Fruit fly (Drosophila melanogaster) whole organism, embryonic: Measurements from ENCODE around the gene CG13313.

Experiments
- Bgb ChIP-seq: fragments of 200-800 bp; sonication (Bioruptor generic); IDR thresholded peaks from 2 replicates; pipeline ENCODE4 v1.3.6; 2022; ENCODE audit warnings: missing biosample characterization, missing genetic modification characterization; ENCODE audit not compliant: partially characterized antibody
- CG10147 ChIP-seq: fragments of 200-800 bp; sonication (Bioruptor generic); optimal IDR thresholded peaks from 2 replicates; lab custom pipeline; 2019; ENCODE audit warnings: missing biosample characterization, mild to moderate bottlenecking, missing genetic modification characterization, moderate library complexity
- CG10267 ChIP-seq: fragments of 200-800 bp; sonication (Bioruptor generic); optimal IDR thresholded peaks from 2 replicates; lab custom pipeline; 2018; ENCODE audit warnings: missing biosample characterization, mild to moderate bottlenecking, missing genetic modification characterization, moderate library complexity
- CG10654 ChIP-seq: fragments of 200-800 bp; sonication (Bioruptor generic); optimal IDR thresholded peaks from 2 replicates; lab custom pipeline; 2016; ENCODE audit warnings: missing biosample characterization, missing genetic modification characterization
- CG11504 ChIP-seq: fragments of 200-800 bp; sonication (Bioruptor generic); optimal IDR thresholded peaks from 3 replicates; lab custom pipeline; 2019; ENCODE audit warnings: missing biosample characterization, mild to moderate bottlenecking, missing genetic modification characterization, moderate library complexity
- CG12219 ChIP-seq: fragments of 200-800 bp; sonication (Bioruptor generic); optimal IDR thresholded peaks from 3 replicates; lab custom pipeline; 2018; ENCODE audit warnings: missing biosample characterization, mild to moderate bottlenecking, missing genetic modification characterization
- CG13894 ChIP-seq: fragments of 200-800 bp; sonication (Bioruptor generic); optimal IDR thresholded peaks from 3 replicates; lab custom pipeline; 2018; ENCODE audit warnings: missing biosample characterization, mild to moderate bottlenecking, missing genetic modification characterization, moderate library complexity
- CG14965 ChIP-seq: fragments of 200-800 bp; sonication (Bioruptor generic); optimal IDR thresholded peaks from 2 replicates; lab custom pipeline; 2016; ENCODE audit warnings: missing biosample characterization, missing genetic modification characterization, borderline replicate concordance
- CG15269 ChIP-seq: fragments of 200-800 bp; sonication (Bioruptor generic); optimal IDR thresholded peaks from 2 replicates; lab custom pipeline; 2018; ENCODE audit warnings: missing biosample characterization, mild to moderate bottlenecking, missing genetic modification characterization, moderate library complexity
- CG1603 ChIP-seq: fragments of 200-800 bp; sonication (Bioruptor generic); optimal IDR thresholded peaks from 2 replicates; lab custom pipeline; 2019; ENCODE audit warnings: missing biosample characterization, mild to moderate bottlenecking, missing genetic modification characterization, moderate library complexity
- CG30431 ChIP-seq: fragments of 200-800 bp; sonication (Bioruptor generic); optimal IDR thresholded peaks from 2 replicates; lab custom pipeline; 2017; ENCODE audit warnings: missing biosample characterization, missing genetic modification characterization
- CG32767 ChIP-seq: fragments of 200-800 bp; sonication (Bioruptor generic); IDR thresholded peaks from 2 replicates; pipeline ENCODE4 v1.3.6; 2022; ENCODE audit warnings: missing biosample characterization, missing genetic modification characterization
- CG3726 ChIP-seq: fragments of 200-800 bp; sonication (Bioruptor generic); IDR thresholded peaks from 3 replicates; pipeline ENCODE4, ENCODE4 v1.3.6; 2022; ENCODE audit warnings: missing biosample characterization, missing genetic modification characterization
- CG42726 ChIP-seq: fragments of 200-800 bp; sonication (Bioruptor generic); IDR thresholded peaks from 2 replicates; pipeline ENCODE4 v1.3.6; 2022; ENCODE audit warnings: missing biosample characterization, missing genetic modification characterization; ENCODE audit not compliant: partially characterized antibody
- CG4360 ChIP-seq: fragments of 200-800 bp; sonication (Bioruptor generic); IDR thresholded peaks from 2 replicates; pipeline ENCODE4 v1.3.6; 2022; ENCODE audit warnings: missing biosample characterization, missing genetic modification characterization
- CG4404 ChIP-seq: fragments of 200-800 bp; sonication (Bioruptor generic); IDR thresholded peaks from 2 replicates; pipeline ENCODE4 v1.3.6; 2022; ENCODE audit warnings: missing biosample characterization, missing genetic modification characterization
- CG6254 ChIP-seq: fragments of 200-800 bp; sonication (Bioruptor generic); optimal IDR thresholded peaks from 3 replicates; lab custom pipeline; 2017; ENCODE audit warnings: mild to moderate bottlenecking, missing biosample characterization, missing genetic modification reagents, missing genetic modification characterization
- CHES-1-like ChIP-seq: fragments of 200-800 bp; sonication (Bioruptor generic); optimal IDR thresholded peaks from 2 replicates; lab custom pipeline; 2016; ENCODE audit warnings: missing biosample characterization, missing genetic modification characterization
- CkIIα-i1 ChIP-seq: fragments of 200-800 bp; sonication (Bioruptor generic); IDR thresholded peaks from 2 replicates; pipeline ENCODE4 v1.3.6; 2022; ENCODE audit warnings: missing biosample characterization, missing genetic modification characterization
- Dad ChIP-seq: fragments of 200-800 bp; sonication (Bioruptor generic); optimal IDR thresholded peaks from 3 replicates; lab custom pipeline; 2016; ENCODE audit warnings: missing biosample characterization, missing genetic modification characterization
- Hmr ChIP-seq: fragments of 200-800 bp; sonication (Bioruptor generic); optimal IDR thresholded peaks from 3 replicates; lab custom pipeline; 2017; ENCODE audit warnings: mild to moderate bottlenecking, missing biosample characterization, missing genetic modification reagents, missing genetic modification characterization
- Hr39 ChIP-seq: fragments of >200 bp; optimal IDR thresholded peaks from 2 replicates; lab custom pipeline; 2017
- Jarid2 ChIP-seq: fragments of 200-800 bp; sonication (Bioruptor generic); optimal IDR thresholded peaks from 3 replicates; lab custom pipeline; 2017; ENCODE audit warnings: mild to moderate bottlenecking, missing biosample characterization, missing genetic modification reagents, missing genetic modification characterization
- MESR4 ChIP-seq: fragments of 200-800 bp; sonication (Bioruptor generic); optimal IDR thresholded peaks from 2 replicates; lab custom pipeline; 2018; ENCODE audit warnings: missing biosample characterization, mild to moderate bottlenecking, missing genetic modification characterization, moderate library complexity
- NC2α ChIP-seq: fragments of 200-800 bp; sonication (Bioruptor generic); optimal IDR thresholded peaks from 2 replicates; lab custom pipeline; 2016; ENCODE audit warnings: missing biosample characterization, missing genetic modification characterization
- Neu2 ChIP-seq: fragments of 200-800 bp; sonication (Bioruptor generic); optimal IDR thresholded peaks from 3 replicates; lab custom pipeline; 2016; ENCODE audit warnings: missing biosample characterization, missing genetic modification characterization, borderline replicate concordance
- Opbp ChIP-seq: fragments of 200-800 bp; sonication (Bioruptor generic); IDR thresholded peaks from 3 replicates; pipeline ENCODE4 v1.3.6; 2022; ENCODE audit warnings: missing biosample characterization, missing genetic modification characterization; ENCODE audit not compliant: partially characterized antibody
- Sry-β ChIP-seq: fragments of 200-800 bp; sonication (Bioruptor generic); optimal IDR thresholded peaks from 2 replicates; lab custom pipeline; 2018; ENCODE audit warnings: missing biosample characterization, mild to moderate bottlenecking, missing genetic modification characterization, moderate library complexity
- Tbp ChIP-seq: fragments of >200 bp; optimal IDR thresholded peaks from 2 replicates; lab custom pipeline; 2018; ENCODE audit warnings: missing biosample characterization, missing genetic modification characterization
- ab ChIP-seq: fragments of 200-800 bp; sonication (Bioruptor generic); optimal IDR thresholded peaks from 2 replicates; lab custom pipeline; 2016; ENCODE audit warnings: missing biosample characterization, missing genetic modification characterization
- ash1 ChIP-seq: fragments of 200-800 bp; sonication (Bioruptor generic); optimal IDR thresholded peaks from 2 replicates; lab custom pipeline; 2018; ENCODE audit warnings: missing biosample characterization, mild to moderate bottlenecking, missing genetic modification characterization
- bsh ChIP-seq, 2 experiments: fragments of 200-800 bp; sonication (Bioruptor generic); optimal IDR thresholded peaks; 2 replicates each; lab custom pipeline; 2017 to 2018; ENCODE audit warnings: mild to moderate bottlenecking in 2 of 2, missing biosample characterization in 2 of 2, missing genetic modification characterization in 2 of 2, moderate library complexity in 1 of 2
- dan ChIP-seq: fragments of 200-800 bp; sonication (Bioruptor generic); IDR thresholded peaks from 2 replicates; pipeline ENCODE4 v1.3.6; 2022; ENCODE audit warnings: missing biosample characterization, missing genetic modification characterization
- dmrt99B ChIP-seq: fragments of 200-800 bp; sonication (Bioruptor generic); optimal IDR thresholded peaks from 2 replicates; lab custom pipeline; 2018; ENCODE audit warnings: missing biosample characterization, mild to moderate bottlenecking, missing genetic modification characterization, moderate library complexity
- emc ChIP-seq: fragments of 200-800 bp; sonication (Bioruptor generic); optimal IDR thresholded peaks from 2 replicates; lab custom pipeline; 2016; ENCODE audit warnings: missing biosample characterization, missing genetic modification characterization
- fd3F ChIP-seq: fragments of 200-800 bp; sonication (Bioruptor generic); optimal IDR thresholded peaks from 2 replicates; lab custom pipeline; 2018; ENCODE audit warnings: missing biosample characterization, mild to moderate bottlenecking, missing genetic modification characterization, moderate library complexity
- gro ChIP-seq: fragments of 200-800 bp; sonication (Bioruptor generic); optimal IDR thresholded peaks from 2 replicates; lab custom pipeline; 2016; ENCODE audit warnings: missing biosample characterization, missing genetic modification characterization
- gt ChIP-seq: fragments of 200-800 bp; sonication (Bioruptor generic); IDR thresholded peaks from 2 replicates; pipeline ENCODE4 v1.3.6; 2022; ENCODE audit warnings: missing biosample characterization, missing genetic modification characterization
- jumu ChIP-seq: fragments of 200-800 bp; sonication (Bioruptor generic); optimal IDR thresholded peaks from 3 replicates; lab custom pipeline; 2016; ENCODE audit warnings: missing biosample characterization, missing genetic modification characterization
- kni ChIP-seq: fragments of 200-800 bp; sonication (Bioruptor generic); optimal IDR thresholded peaks from 3 replicates; lab custom pipeline; 2017; ENCODE audit warnings: mild to moderate bottlenecking, missing biosample characterization, missing genetic modification reagents, missing genetic modification characterization
- nmo ChIP-seq: fragments of 200-800 bp; sonication (Bioruptor generic); optimal IDR thresholded peaks from 2 replicates; lab custom pipeline; 2018; ENCODE audit warnings: missing biosample characterization, mild to moderate bottlenecking, missing genetic modification characterization, moderate library complexity
- peb ChIP-seq: fragments of 200-800 bp; sonication (Bioruptor generic); IDR thresholded peaks from 2 replicates; pipeline ENCODE4 v1.3.6; 2022; ENCODE audit warnings: missing biosample characterization, missing genetic modification characterization
- rib ChIP-seq: fragments of 200-800 bp; sonication (Bioruptor generic); IDR thresholded peaks from 2 replicates; pipeline ENCODE4 v1.3.6; 2022; ENCODE audit warnings: missing biosample characterization, missing genetic modification characterization
- salm ChIP-seq: fragments of 200-800 bp; sonication (Bioruptor generic); optimal IDR thresholded peaks from 2 replicates; lab custom pipeline; 2018; ENCODE audit warnings: missing biosample characterization, mild to moderate bottlenecking, missing genetic modification characterization
- sd ChIP-seq: fragments of 200-800 bp; sonication (Bioruptor generic); optimal IDR thresholded peaks from 3 replicates; lab custom pipeline; 2018; ENCODE audit warnings: missing biosample characterization, mild to moderate bottlenecking, missing genetic modification characterization, moderate library complexity
- sob ChIP-seq: fragments of 200-800 bp; sonication (Bioruptor generic); IDR thresholded peaks from 2 replicates; pipeline ENCODE4 v1.3.6; 2022; ENCODE audit warnings: missing biosample characterization, missing genetic modification characterization
- stwl ChIP-seq: fragments of 200-800 bp; sonication (Bioruptor generic); optimal IDR thresholded peaks from 3 replicates; lab custom pipeline; 2018; ENCODE audit warnings: missing biosample characterization, mild to moderate bottlenecking, missing genetic modification characterization, moderate library complexity
- tna ChIP-seq: fragments of 200-800 bp; sonication (Bioruptor generic); IDR thresholded peaks from 2 replicates; pipeline ENCODE4 v1.3.6; 2022; ENCODE audit warnings: missing biosample characterization, missing genetic modification characterization; ENCODE audit not compliant: partially characterized antibody
- zen2 ChIP-seq: fragments of 200-800 bp; sonication (Bioruptor generic); IDR thresholded peaks from 3 replicates; pipeline ENCODE4 v1.3.6; 2022; ENCODE audit warnings: missing biosample characterization, missing genetic modification characterization; ENCODE audit not compliant: partially characterized antibody

CG13313 gene

DNA sequence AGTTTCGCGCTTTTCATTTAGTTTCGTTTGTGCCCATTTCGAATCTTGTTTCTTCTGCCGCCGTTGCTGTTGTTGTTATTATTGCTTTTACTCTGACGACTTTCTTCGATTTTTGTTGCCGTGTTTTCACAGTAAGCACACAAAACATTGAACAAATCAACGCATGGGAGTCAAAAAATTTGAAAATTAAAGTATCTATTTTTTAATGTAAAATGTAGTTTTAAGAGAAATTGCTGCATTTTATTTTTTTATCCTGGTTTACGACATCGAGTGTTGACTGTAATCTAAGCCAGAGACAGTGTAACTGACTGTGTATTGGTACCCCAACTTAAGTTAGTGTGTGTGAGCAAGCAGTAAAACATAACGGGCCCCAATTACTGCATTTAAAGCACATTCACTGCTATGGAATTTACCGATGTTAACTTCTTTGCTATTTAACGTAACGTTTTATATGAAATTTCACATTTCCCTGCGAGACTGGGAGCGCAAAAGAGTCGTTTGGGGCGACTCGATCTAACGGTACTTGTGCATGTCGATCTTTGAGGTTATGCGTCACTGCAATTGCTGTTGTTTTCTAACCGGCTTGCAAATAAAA is 37.6 kb downstream of the CG13313 start (continued):
- TF ChIP-seq CG10267 (peak; percentile 57), dan (GFP tag; lab: Robert Waterston, UW) (no peak), CG14965 (GFP tag; lab: Kevin White, UChicago) (no peak), rib (GFP tag; lab: Robert Waterston, UW) (no peak), kni (no peak), CG3726 (0 out of 3 replicates have a peak, but pooled peaks have one; percentile 43), Jarid2 (GFP tag; lab: Kevin White, UChicago) (no peak), gro (GFP tag; lab: Kevin White, UChicago) (no peak), Sry-β (GFP tag; lab: Kevin White, UChicago) (no peak), Opbp (GFP tag; lab: Robert Waterston, UW) (no peak), CG1603 (tag; lab: Kevin White, UChicago) (peak; percentile 73), CG15269 (tag; lab: Kevin White, UChicago) (no peak), tna (GFP tag; lab: Robert Waterston, UW) (no peak), fd3F (GFP tag; lab: Kevin White, UChicago) (peak; percentile 27), Dad (no peak), CG10654 (GFP tag; lab: Kevin White, UChicago) (peak; percentile 34), bsh (GFP tag; optimal IDR thresholded peaks at IDR 0.05; lab: Kevin White, UChicago) (peak in 1 of 2 experiments; percentile 79), dmrt99B (no peak), stwl (tag; lab: Kevin White, UChicago) (no peak), CG42726 (no peak), Hmr (GFP tag; lab: Kevin White, UChicago) (no peak), CG4404 (GFP tag; lab: Robert Waterston, UW) (peak; percentile 36; the same call in 1 of the 2 replicates), emc (peak; percentile 25), Bgb (GFP tag; lab: Robert Waterston, UW) (no peak), sob (peak; percentile 63; the same call in 1 of the 2 replicates), CG6254 (GFP tag; lab: Kevin White, UChicago) (peak; percentile 61), CG12219 (GFP tag; lab: Kevin White, UChicago) (peak; percentile 35), CG11504 (tag; lab: Kevin White, UChicago) (no peak), MESR4 (GFP tag; lab: Kevin White, UChicago) (peak; percentile 17), CG32767 (GFP tag; lab: Robert Waterston, UW) (peak; percentile 68; the same call in 1 of the 2 replicates), zen2 (GFP tag; lab: Robert Waterston, UW) (no peak), CHES-1-like (GFP tag; lab: Kevin White, UChicago) (no peak), ash1 (GFP tag; lab: Kevin White, UChicago) (no peak), sd (tag; lab: Kevin White, UChicago) (no peak), CkIIα-i1 (GFP tag; lab: Robert Waterston, UW) (no peak), gt (GFP tag; lab: Robert Waterston, UW) (no peak), Tbp (no peak), Hr39 (lab: Kevin White, UChicago) (no peak), peb (GFP tag; lab: Robert Waterston, UW) (peak; percentile 52; the same call in 1 of the 2 replicates), ab (no peak), NC2α (GFP tag; lab: Kevin White, UChicago) (no peak), CG30431 (GFP tag; lab: Kevin White, UChicago) (peak; percentile 38), nmo (GFP tag; lab: Kevin White, UChicago) (peak; percentile 69), CG4360 (GFP tag; lab: Robert Waterston, UW) (no peak), jumu (peak; percentile 36), CG13894 (tag; lab: Kevin White, UChicago) (no peak), CG10147 (GFP tag; lab: Kevin White, UChicago) (no peak), salm (peak; percentile 34), Neu2 (no peak)
